Worm (Caenorhabditis elegans) whole organism, L4/young adult: Measurements from ENCODE around the gene F13D12.10.

Source experiments
- W03F9.2 ChIP-seq: fragments of 150-350 bp; optimal IDR thresholded peaks from 2 replicates; lab custom pipeline; 2014; ENCODE audit warnings: missing biosample characterization, missing genetic modification characterization
- dao-5 ChIP-seq: sonication (generic microtip); optimal IDR thresholded peaks from 2 replicates; lab custom pipeline; 2016; ENCODE audit warnings: missing genotype, missing genetic modification characterization, moderate library complexity, missing compliant biosample characterization
- him-1 ChIP-seq: sonication (generic microtip); optimal IDR thresholded peaks from 2 replicates; lab custom pipeline; 2016; ENCODE audit warnings: missing genotype, missing genetic modification reagents, missing genetic modification characterization, missing compliant biosample characterization

Gene F13D12.10

DNA sequence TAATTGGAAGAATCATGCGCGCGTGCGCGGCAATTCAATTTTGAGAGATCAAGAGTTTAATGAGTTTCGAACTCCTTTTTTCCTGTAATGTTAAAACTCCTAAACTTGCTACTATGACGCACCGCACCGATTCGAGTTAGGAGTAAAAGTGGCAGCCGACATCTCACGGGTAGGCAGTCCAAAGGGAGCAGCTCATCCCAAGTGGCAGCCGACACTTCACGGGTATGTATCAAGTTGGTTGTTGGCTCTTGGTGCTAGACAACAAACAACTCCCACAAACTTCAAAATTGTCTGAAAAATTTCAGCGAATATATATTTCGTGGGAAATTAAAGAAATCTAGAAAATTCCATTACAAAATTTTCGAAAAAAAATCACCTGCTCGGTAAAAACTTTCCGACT is 39.6 kb downstream of the F13D12.10 start:
- TF ChIP-seq dao-5 (tag; lab: Kevin White, UChicago), result no peak
- TF ChIP-seq W03F9.2, result no peak
- TF ChIP-seq him-1 (tag; lab: Kevin White, UChicago), result no peak

DNA sequence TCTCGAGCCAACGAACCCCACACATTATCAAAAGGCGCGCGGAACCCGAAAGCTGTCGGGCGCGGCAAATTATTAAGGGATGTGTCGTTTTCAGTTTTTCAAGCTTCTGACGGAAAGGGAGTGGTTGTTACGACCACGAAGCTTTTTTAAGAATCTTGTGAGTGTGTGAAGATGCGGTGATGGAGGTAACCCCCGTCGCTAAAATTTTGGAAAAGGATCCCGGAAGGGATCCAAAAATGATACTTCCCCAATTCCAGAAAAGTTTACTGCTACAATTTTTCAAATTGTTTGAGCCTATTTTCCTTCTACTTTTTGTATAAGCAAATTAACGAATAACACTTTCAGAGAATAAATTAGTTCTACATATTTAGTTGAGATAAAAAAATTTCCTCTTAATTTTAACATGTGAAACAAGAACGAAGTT is 43.1 kb downstream of the F13D12.10 start:
- TF ChIP-seq him-1 (tag; lab: Kevin White, UChicago) (peak; percentile 13), W03F9.2 (peak; percentile 87), dao-5 (tag; lab: Kevin White, UChicago) (no peak)

DNA sequence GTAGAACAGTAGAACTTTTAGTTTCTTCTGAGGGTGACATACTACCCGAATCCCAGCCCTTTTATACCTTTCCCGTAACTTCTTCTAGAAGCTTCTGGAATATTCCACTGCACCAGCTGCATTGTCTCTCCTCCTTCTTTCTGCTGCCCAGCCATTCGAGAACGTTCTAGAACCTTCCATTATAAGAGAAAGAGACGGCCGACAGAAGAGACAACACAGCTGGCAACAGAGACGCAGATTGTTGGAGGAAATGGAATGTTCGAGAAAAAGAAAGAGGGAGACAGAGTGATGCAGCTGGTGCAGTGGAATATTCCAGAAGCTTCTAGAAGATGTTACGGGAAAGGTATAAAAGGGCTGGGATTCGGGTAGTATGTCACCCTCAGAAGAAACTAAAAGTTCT is 45.7 kb downstream of the F13D12.10 start, which contains the start of the genes F44E5.4 and F44E5.5:
F44E5.4 (minus strand) TSS at position 35 of the 400 bp plus-strand sequence.
F44E5.5 (plus strand) TSS at position 386 of the 400 bp plus-strand sequence.
- peak; percentile 35 for TF ChIP-seq him-1 (tag; lab: Kevin White, UChicago)

DNA sequence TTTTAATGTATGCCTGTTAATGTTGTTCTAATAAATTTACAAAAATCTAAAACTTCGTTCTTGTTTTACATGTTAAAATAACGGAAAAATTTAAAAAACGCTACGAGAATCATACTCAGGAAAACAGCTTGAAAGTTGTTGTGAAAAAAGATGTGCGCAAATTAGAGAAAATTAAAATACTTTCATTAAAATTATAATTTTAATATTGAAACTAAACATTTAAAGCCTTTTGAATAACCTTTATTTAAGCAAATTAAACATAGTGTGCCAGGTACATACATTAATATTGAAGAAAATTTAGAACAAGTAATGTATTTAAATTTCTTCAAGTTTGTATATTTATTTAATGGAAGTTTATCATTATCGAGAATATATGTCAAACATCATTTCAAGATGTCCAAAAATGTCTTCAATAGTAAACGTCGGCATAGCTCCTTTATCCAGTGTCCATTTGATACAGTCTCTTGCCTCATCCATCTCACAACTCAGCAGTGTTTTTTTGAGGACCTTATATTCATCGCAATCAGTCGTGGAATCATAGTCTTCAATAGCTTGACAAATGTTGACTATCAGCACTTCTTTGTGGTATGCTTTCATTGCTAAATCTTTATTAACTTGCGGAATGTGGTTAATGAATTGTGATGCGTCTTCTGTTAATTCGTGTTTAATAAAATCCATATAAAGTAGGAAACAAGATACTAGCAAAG is 48.4 kb downstream of the F13D12.10 start:
- TF ChIP-seq him-1 (tag; lab: Kevin White, UChicago), result no peak
- peak; percentile 92 for TF ChIP-seq W03F9.2

DNA sequence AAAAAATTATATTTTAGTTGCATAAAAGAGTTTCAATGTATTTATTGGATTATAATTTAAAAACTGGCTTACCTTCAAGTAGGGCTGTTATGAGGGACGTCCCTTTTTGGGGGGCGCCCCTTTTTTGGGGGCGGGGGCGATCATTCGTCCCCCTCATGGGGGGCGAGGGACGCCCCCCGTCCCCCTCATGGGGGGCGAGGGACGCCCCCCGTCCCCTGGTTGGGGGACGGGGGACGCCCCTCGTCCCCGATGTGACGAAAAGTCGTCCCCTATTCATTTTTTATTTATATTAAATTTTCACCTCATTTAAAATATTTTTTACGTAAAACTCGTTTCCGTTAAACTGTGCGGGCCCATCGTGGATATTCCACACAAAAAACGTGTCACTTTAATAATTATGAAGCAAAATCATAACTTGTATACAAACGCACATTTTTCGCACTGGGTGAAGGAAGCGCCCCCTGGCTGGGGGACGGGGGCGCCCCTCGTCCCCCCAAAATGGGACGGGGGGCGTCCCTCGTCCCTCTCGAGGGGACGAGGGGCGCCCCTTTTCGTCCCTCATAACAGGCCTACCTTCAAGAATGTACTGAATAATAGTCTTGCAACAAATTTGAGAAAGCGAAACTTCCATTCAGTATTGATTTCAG is 52.0 kb downstream of the F13D12.10 start:
- TF ChIP-seq W03F9.2, result no peak
- no peak for TF ChIP-seq dao-5 (tag; lab: Kevin White, UChicago)
- no peak for TF ChIP-seq him-1 (tag; lab: Kevin White, UChicago)
